Fruit fly (Drosophila melanogaster) whole organism, embryonic: ENCODE measurements around the gene CG46440.
A peak's percentile ranks its signal among the peaks of the same experiment; 100 is the strongest.

Experiments
- Bgb ChIP-seq: fragments of 200-800 bp; sonication (Bioruptor generic); IDR thresholded peaks from 2 replicates; pipeline ENCODE4 v1.3.6; 2022; ENCODE audit warnings: missing biosample characterization, missing genetic modification characterization; ENCODE audit not compliant: partially characterized antibody
- CG12155 ChIP-seq: fragments of 200-800 bp; sonication (Bioruptor generic); optimal IDR thresholded peaks from 3 replicates; lab custom pipeline; 2016; ENCODE audit warnings: missing biosample characterization, missing genetic modification characterization
- CG12219 ChIP-seq: fragments of 200-800 bp; sonication (Bioruptor generic); optimal IDR thresholded peaks from 3 replicates; lab custom pipeline; 2018; ENCODE audit warnings: missing biosample characterization, mild to moderate bottlenecking, missing genetic modification characterization
- CG12299 ChIP-seq: fragments of 200-800 bp; sonication (Bioruptor generic); optimal IDR thresholded peaks from 2 replicates; lab custom pipeline; 2018; ENCODE audit warnings: missing biosample characterization, mild to moderate bottlenecking, missing genetic modification characterization
- CG1233 ChIP-seq: fragments of 200-800 bp; sonication (Bioruptor generic); optimal IDR thresholded peaks from 4 replicates; lab custom pipeline; 2018; ENCODE audit warnings: missing biosample characterization, mild to moderate bottlenecking, missing genetic modification characterization
- CG13624 ChIP-seq: fragments of 200-800 bp; sonication (Bioruptor generic); optimal IDR thresholded peaks from 2 replicates; lab custom pipeline; 2016; ENCODE audit warnings: missing biosample characterization, missing genetic modification characterization
- CG1529 ChIP-seq: fragments of 200-800 bp; sonication (Bioruptor generic); optimal IDR thresholded peaks from 3 replicates; lab custom pipeline; 2018; ENCODE audit warnings: missing biosample characterization, missing genetic modification characterization
- CG1603 ChIP-seq: fragments of 200-800 bp; sonication (Bioruptor generic); optimal IDR thresholded peaks from 2 replicates; lab custom pipeline; 2019; ENCODE audit warnings: missing biosample characterization, mild to moderate bottlenecking, missing genetic modification characterization, moderate library complexity
- CG2199 ChIP-seq: fragments of 200-800 bp; sonication (Bioruptor generic); IDR thresholded peaks from 3 replicates; pipeline ENCODE4 v1.3.6; 2022; ENCODE audit warnings: missing biosample characterization, missing genetic modification characterization
- CG31441 ChIP-seq: fragments of 200-800 bp; sonication (Bioruptor generic); IDR thresholded peaks from 2 replicates; pipeline ENCODE4 v1.3.6; 2022; ENCODE audit warnings: missing biosample characterization, missing genetic modification characterization
- CG32767 ChIP-seq: fragments of 200-800 bp; sonication (Bioruptor generic); IDR thresholded peaks from 2 replicates; pipeline ENCODE4 v1.3.6; 2022; ENCODE audit warnings: missing biosample characterization, missing genetic modification characterization
- CG3407 ChIP-seq: fragments of 200-800 bp; sonication (Bioruptor generic); optimal IDR thresholded peaks from 2 replicates; lab custom pipeline; 2018; ENCODE audit warnings: missing biosample characterization, mild to moderate bottlenecking, missing genetic modification characterization
- CG3995 ChIP-seq: fragments of 200-800 bp; sonication (Bioruptor generic); optimal IDR thresholded peaks from 3 replicates; lab custom pipeline; 2016; ENCODE audit warnings: missing biosample characterization, missing genetic modification characterization
- CG5245 ChIP-seq: fragments of 200-800 bp; sonication (Bioruptor generic); optimal IDR thresholded peaks from 3 replicates; lab custom pipeline; 2016; ENCODE audit warnings: missing biosample characterization, missing genetic modification characterization
- CG7372 ChIP-seq: fragments of 200-800 bp; sonication (Bioruptor generic); IDR thresholded peaks from 2 replicates; pipeline ENCODE4 v1.3.6; 2022; ENCODE audit warnings: missing biosample characterization, missing genetic modification characterization
- CG7556 ChIP-seq: fragments of 200-800 bp; sonication (Bioruptor generic); optimal IDR thresholded peaks from 2 replicates; lab custom pipeline; 2017; ENCODE audit warnings: missing biosample characterization, mild to moderate bottlenecking, missing genetic modification characterization
- CG8359 ChIP-seq: fragments of 200-800 bp; sonication (Bioruptor generic); optimal IDR thresholded peaks from 2 replicates; lab custom pipeline; 2017; ENCODE audit warnings: missing biosample characterization, mild to moderate bottlenecking, missing genetic modification characterization, borderline replicate concordance
- CG9932 ChIP-seq: fragments of 200-800 bp; sonication (Bioruptor generic); IDR thresholded peaks from 2 replicates; pipeline ENCODE4 v1.3.6; 2022; ENCODE audit warnings: missing biosample characterization, missing genetic modification characterization
- D19B ChIP-seq: fragments of 200-800 bp; sonication (Bioruptor generic); optimal IDR thresholded peaks from 2 replicates; lab custom pipeline; 2017; ENCODE audit warnings: missing biosample characterization, mild to moderate bottlenecking, missing genetic modification characterization
- Doc3 ChIP-seq: fragments of 200-800 bp; sonication (Bioruptor generic); IDR thresholded peaks from 3 replicates; pipeline ENCODE4 v1.3.6; 2022; ENCODE audit warnings: missing biosample characterization, missing genetic modification characterization; ENCODE audit not compliant: partially characterized antibody
- H2.0 ChIP-seq: fragments of 200-800 bp; sonication (Bioruptor generic); IDR thresholded peaks from 2 replicates; pipeline ENCODE4 v1.3.6; 2022; ENCODE audit warnings: missing biosample characterization, missing genetic modification characterization
- HLH3B ChIP-seq: fragments of 200-800 bp; sonication (Bioruptor generic); IDR thresholded peaks from 2 replicates; pipeline ENCODE4 v1.3.6; 2022; ENCODE audit warnings: missing biosample characterization, missing genetic modification characterization
- Hsf ChIP-seq: fragments of 200-800 bp; sonication (Bioruptor generic); optimal IDR thresholded peaks from 3 replicates; lab custom pipeline; 2016; ENCODE audit warnings: missing biosample characterization, missing genetic modification characterization
- Jarid2 ChIP-seq: fragments of 200-800 bp; sonication (Bioruptor generic); optimal IDR thresholded peaks from 3 replicates; lab custom pipeline; 2017; ENCODE audit warnings: mild to moderate bottlenecking, missing biosample characterization, missing genetic modification reagents, missing genetic modification characterization
- NK7.1 ChIP-seq: fragments of 200-800 bp; sonication (Bioruptor generic); optimal IDR thresholded peaks from 3 replicates; lab custom pipeline; 2016; ENCODE audit warnings: missing biosample characterization, missing genetic modification characterization
- Optix ChIP-seq: fragments of 200-800 bp; sonication (Bioruptor generic); IDR thresholded peaks from 3 replicates; pipeline ENCODE4 v1.3.6; 2022; ENCODE audit warnings: missing biosample characterization, missing genetic modification characterization
- Ravus ChIP-seq: fragments of 200-800 bp; sonication (Bioruptor generic); IDR thresholded peaks from 2 replicates; pipeline ENCODE4 v1.3.6; 2022; ENCODE audit warnings: missing biosample characterization, missing genetic modification characterization
- ash1 ChIP-seq: fragments of 200-800 bp; sonication (Bioruptor generic); optimal IDR thresholded peaks from 2 replicates; lab custom pipeline; 2018; ENCODE audit warnings: missing biosample characterization, mild to moderate bottlenecking, missing genetic modification characterization
- chinmo ChIP-seq: fragments of 200-800 bp; sonication (Bioruptor generic); IDR thresholded peaks from 4 replicates; pipeline ENCODE4 v1.3.6; 2022; ENCODE audit warnings: missing biosample characterization, missing genetic modification characterization; ENCODE audit not compliant: partially characterized antibody
- crp ChIP-seq, 2 experiments: fragments of 200-800 bp; sonication (Bioruptor generic); optimal IDR thresholded peaks; 2 replicates in 1 of 2; 3 replicates in 1 of 2; lab custom pipeline; 2017; ENCODE audit warnings: missing biosample characterization in 2 of 2, missing genetic modification characterization in 2 of 2, mild to moderate bottlenecking in 1 of 2, moderate library complexity in 1 of 2
- dan ChIP-seq: fragments of 200-800 bp; sonication (Bioruptor generic); IDR thresholded peaks from 2 replicates; pipeline ENCODE4 v1.3.6; 2022; ENCODE audit warnings: missing biosample characterization, missing genetic modification characterization
- dimm ChIP-seq: fragments of 200-800 bp; sonication (Bioruptor generic); IDR thresholded peaks from 2 replicates; pipeline ENCODE4 v1.3.6; 2022; ENCODE audit warnings: missing biosample characterization, missing genetic modification characterization
- en ChIP-seq: fragments of 200-800 bp; sonication (Bioruptor generic); optimal IDR thresholded peaks from 2 replicates; lab custom pipeline; 2016; ENCODE audit warnings: missing biosample characterization, missing genetic modification characterization
- eve ChIP-seq, 2 experiments: fragments of >200 bp; optimal IDR thresholded peaks; 2 replicates each; lab custom pipeline; 2017; ENCODE audit warnings: missing biosample characterization in 2 of 2, missing genetic modification characterization in 2 of 2
- fd64A ChIP-seq: fragments of 200-800 bp; sonication (Bioruptor generic); optimal IDR thresholded peaks from 3 replicates; lab custom pipeline; 2018; ENCODE audit warnings: missing biosample characterization, mild to moderate bottlenecking, missing genetic modification characterization
- gcm2 ChIP-seq: fragments of 200-800 bp; sonication (Bioruptor generic); optimal IDR thresholded peaks from 2 replicates; lab custom pipeline; 2016; ENCODE audit warnings: missing biosample characterization, missing genetic modification characterization
- gfzf ChIP-seq: fragments of 200-800 bp; sonication (Bioruptor generic); optimal IDR thresholded peaks from 2 replicates; lab custom pipeline; 2016; ENCODE audit warnings: missing biosample characterization, mild to moderate bottlenecking, missing genetic modification characterization, moderate library complexity
- gsb ChIP-seq: fragments of 200-800 bp; sonication (Bioruptor generic); IDR thresholded peaks from 2 replicates; pipeline ENCODE4 v1.3.6; 2022; ENCODE audit warnings: missing biosample characterization, missing genetic modification characterization
- gsb-n ChIP-seq: fragments of 200-800 bp; sonication (Bioruptor generic); optimal IDR thresholded peaks from 3 replicates; lab custom pipeline; 2018; ENCODE audit warnings: missing biosample characterization, mild to moderate bottlenecking, missing genetic modification characterization
- hbn ChIP-seq: fragments of 200-800 bp; sonication (Bioruptor generic); IDR thresholded peaks from 2 replicates; pipeline ENCODE4 v1.3.6; 2022; ENCODE audit warnings: missing biosample characterization, missing genetic modification characterization; ENCODE audit not compliant: partially characterized antibody
- hth ChIP-seq: fragments of >200 bp; optimal IDR thresholded peaks from 2 replicates; lab custom pipeline; 2017; ENCODE audit warnings: inconsistent platforms
- lbe ChIP-seq: fragments of 200-800 bp; sonication (Bioruptor generic); optimal IDR thresholded peaks from 2 replicates; lab custom pipeline; 2016; ENCODE audit warnings: missing biosample characterization, mild to moderate bottlenecking, missing genetic modification characterization
- lmd ChIP-seq: fragments of 200-800 bp; sonication (Bioruptor generic); IDR thresholded peaks from 2 replicates; pipeline ENCODE4 v1.3.6; 2022; ENCODE audit warnings: missing biosample characterization, missing genetic modification characterization
- nerfin-1 ChIP-seq: fragments of 200-800 bp; sonication (Bioruptor generic); optimal IDR thresholded peaks from 3 replicates; lab custom pipeline; 2019; ENCODE audit warnings: missing biosample characterization, mild to moderate bottlenecking, missing genetic modification characterization, moderate library complexity
- pb ChIP-seq: fragments of 200-800 bp; sonication (Bioruptor generic); optimal IDR thresholded peaks from 3 replicates; lab custom pipeline; 2016; ENCODE audit warnings: missing biosample characterization, missing genetic modification characterization
- phol ChIP-seq: fragments of 200-800 bp; sonication (Bioruptor generic); optimal IDR thresholded peaks from 3 replicates; lab custom pipeline; 2018; ENCODE audit warnings: missing biosample characterization, mild to moderate bottlenecking, missing genetic modification characterization, moderate library complexity
- sd ChIP-seq: fragments of 200-800 bp; sonication (Bioruptor generic); optimal IDR thresholded peaks from 3 replicates; lab custom pipeline; 2018; ENCODE audit warnings: missing biosample characterization, mild to moderate bottlenecking, missing genetic modification characterization, moderate library complexity
- tio ChIP-seq: fragments of 200-800 bp; sonication (Bioruptor generic); optimal IDR thresholded peaks from 2 replicates; lab custom pipeline; 2017; ENCODE audit warnings: missing biosample characterization, missing genetic modification characterization, inconsistent platforms
- trem ChIP-seq: fragments of 200-800 bp; optimal IDR thresholded peaks from 3 replicates; lab custom pipeline; 2019; ENCODE audit warnings: missing biosample characterization, mild to moderate bottlenecking, missing genetic modification characterization, moderate library complexity
- twi ChIP-seq: fragments of 200-800 bp; optimal IDR thresholded peaks from 2 replicates; lab custom pipeline; 2019; ENCODE audit warnings: missing biosample characterization, mild to moderate bottlenecking, missing genetic modification characterization, moderate library complexity
- unc-4 ChIP-seq: fragments of 200-800 bp; sonication (Bioruptor generic); IDR thresholded peaks from 2 replicates; pipeline ENCODE4 v1.3.6; 2022; ENCODE audit warnings: missing biosample characterization, missing genetic modification characterization; ENCODE audit not compliant: partially characterized antibody
- unpg ChIP-seq: fragments of 200-800 bp; sonication (Bioruptor generic); optimal IDR thresholded peaks from 3 replicates; lab custom pipeline; 2018; ENCODE audit warnings: missing biosample characterization, mild to moderate bottlenecking, missing genetic modification characterization, moderate library complexity

The CG46440 gene

dm6 chrX:15852815-15853542 lies 4.6 kb downstream of the CG46440 start, which contains the start of the genes UBL3 and CG15914 (continued):
- TF ChIP-seq hbn (no peak), D19B (no peak), Ravus (GFP tag; lab: Robert Waterston, UW) (no peak), sd (tag; lab: Kevin White, UChicago) (peak; percentile 51), CG1603 (tag; lab: Kevin White, UChicago) (peak; percentile 80), gsb-n (tag; lab: Kevin White, UChicago) (no peak), CG12299 (tag; lab: Kevin White, UChicago) (peak; percentile 55), Bgb (GFP tag; lab: Robert Waterston, UW) (no peak), Doc3 (no peak), CG7372 (GFP tag; lab: Robert Waterston, UW) (no peak), fd64A (no peak), H2.0 (no peak), CG5245 (GFP tag; lab: Kevin White, UChicago) (no peak), CG7556 (no peak), gcm2 (no peak), chinmo (0 out of 4 replicates have a peak, but pooled peaks have one; percentile 59), CG12155 (GFP tag; lab: Kevin White, UChicago) (no peak), nerfin-1 (peak; percentile 82), trem (tag; lab: Kevin White, UChicago) (peak; percentile 80), lbe (peak; percentile 37), HLH3B (GFP tag; lab: Robert Waterston, UW) (no peak), phol (tag; lab: Kevin White, UChicago) (peak; percentile 57), CG1529 (no peak), pb (GFP tag; lab: Kevin White, UChicago) (no peak), gfzf (GFP tag; lab: Kevin White, UChicago) (peak; percentile 81), crp (GFP tag; optimal IDR thresholded peaks at IDR 0.05; lab: Kevin White, UChicago) (peak; percentile 44 to 89), CG1233 (GFP tag; lab: Kevin White, UChicago) (no peak), CG9932 (no peak), unpg (GFP tag; lab: Kevin White, UChicago) (no peak), CG12219 (GFP tag; lab: Kevin White, UChicago) (no peak)

DNA sequence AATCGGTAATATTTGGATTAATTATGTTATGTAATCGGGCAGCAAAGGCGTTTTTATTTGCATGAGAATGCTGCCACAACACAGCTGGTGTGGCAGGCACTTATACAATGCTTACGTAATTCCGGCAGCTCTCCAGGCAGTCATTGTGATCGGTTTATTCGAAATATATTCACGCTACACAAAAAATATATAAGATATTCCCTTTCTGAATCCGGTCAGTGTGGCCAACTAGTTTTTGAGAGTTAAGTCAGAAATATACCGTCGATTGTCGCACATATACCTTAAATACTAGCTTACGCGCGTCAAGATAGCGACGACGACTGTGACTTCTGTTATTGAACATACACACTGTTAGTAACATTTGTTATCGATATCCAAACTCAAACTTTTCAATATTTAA lies 8.6 kb downstream of the CG46440 start, which contains the start of gene sun:
Gene sun, minus strand, starts transcription at position 238 of the 400 bp plus-strand sequence.
- TF ChIP-seq dan (no peak), CG9932 (no peak), Jarid2 (GFP tag; lab: Kevin White, UChicago) (no peak), unc-4 (peak; percentile 35; the same call in 1 of the 2 replicates), dimm (GFP tag; lab: Robert Waterston, UW) (no peak), CG3407 (GFP tag; lab: Kevin White, UChicago) (no peak), twi (tag; lab: Kevin White, UChicago) (no peak), ash1 (GFP tag; lab: Kevin White, UChicago) (no peak), lmd (GFP tag; lab: Robert Waterston, UW) (no peak), CG2199 (no peak), CG31441 (GFP tag; lab: Robert Waterston, UW) (no peak), Optix (GFP tag; lab: Robert Waterston, UW) (no peak), CG13624 (GFP tag; lab: Kevin White, UChicago) (no peak), Hsf (GFP tag; lab: Kevin White, UChicago) (no peak), NK7.1 (no peak), en (no peak), eve (GFP tag; optimal IDR thresholded peaks at IDR 0.05; lab: Kevin White, UChicago) (no peak), CG8359 (GFP tag; lab: Kevin White, UChicago) (no peak), tio (no peak), gsb (GFP tag; lab: Robert Waterston, UW) (no peak), hth (lab: Kevin White, UChicago) (no peak), CG32767 (GFP tag; lab: Robert Waterston, UW) (no peak), CG3995 (GFP tag; lab: Kevin White, UChicago) (no peak)
